Fruit fly (Drosophila melanogaster) whole organism, embryonic: Measurements from ENCODE around the gene Vha100-2.

ENCODE experiments used
- Ada2b ChIP-seq: fragments of 200-800 bp; sonication (Bioruptor generic); IDR thresholded peaks from 2 replicates; pipeline ENCODE4 v1.3.6; 2022; ENCODE audit warnings: missing biosample characterization, missing genetic modification characterization
- Adf1 ChIP-seq: fragments of 200-800 bp; sonication (Bioruptor generic); IDR thresholded peaks from 2 replicates; pipeline ENCODE4 v1.3.6; 2022; ENCODE audit warnings: missing biosample characterization, missing genetic modification characterization
- Bdp1 ChIP-seq: fragments of 200-800 bp; sonication (Bioruptor generic); optimal IDR thresholded peaks from 3 replicates; lab custom pipeline; 2016; ENCODE audit warnings: missing biosample characterization, missing genetic modification characterization
- CG10147 ChIP-seq: fragments of 200-800 bp; sonication (Bioruptor generic); optimal IDR thresholded peaks from 2 replicates; lab custom pipeline; 2019; ENCODE audit warnings: missing biosample characterization, mild to moderate bottlenecking, missing genetic modification characterization, moderate library complexity
- CG10274 ChIP-seq: fragments of 200-800 bp; sonication (Bioruptor generic); optimal IDR thresholded peaks from 3 replicates; lab custom pipeline; 2017; ENCODE audit warnings: missing biosample characterization, mild to moderate bottlenecking, missing genetic modification characterization
- CG1233 ChIP-seq: fragments of 200-800 bp; sonication (Bioruptor generic); optimal IDR thresholded peaks from 4 replicates; lab custom pipeline; 2018; ENCODE audit warnings: missing biosample characterization, mild to moderate bottlenecking, missing genetic modification characterization
- CG15073 ChIP-seq: fragments of 200-800 bp; sonication (Bioruptor generic); optimal IDR thresholded peaks from 2 replicates; lab custom pipeline; 2016; ENCODE audit warnings: missing biosample characterization, missing genetic modification characterization
- CG17568 ChIP-seq: fragments of 200-800 bp; sonication (Bioruptor generic); optimal IDR thresholded peaks from 2 replicates; lab custom pipeline; 2018; ENCODE audit warnings: missing biosample characterization, mild to moderate bottlenecking, missing genetic modification characterization, moderate library complexity
- CG18599 ChIP-seq: fragments of 200-800 bp; sonication (Bioruptor generic); optimal IDR thresholded peaks from 3 replicates; lab custom pipeline; 2017; ENCODE audit warnings: missing biosample characterization, missing genetic modification characterization, mild to moderate bottlenecking, moderate library complexity, missing genetic modification reagents
- CG2116 ChIP-seq: fragments of 200-800 bp; sonication (Bioruptor generic); optimal IDR thresholded peaks from 3 replicates; lab custom pipeline; 2018; ENCODE audit warnings: missing biosample characterization, mild to moderate bottlenecking, missing genetic modification characterization
- CG2202 ChIP-seq: fragments of 200-800 bp; sonication (Bioruptor generic); optimal IDR thresholded peaks from 2 replicates; lab custom pipeline; 2018; ENCODE audit warnings: missing biosample characterization, mild to moderate bottlenecking, missing genetic modification characterization
- CG31365 ChIP-seq: fragments of 200-800 bp; sonication (Bioruptor generic); optimal IDR thresholded peaks from 2 replicates; lab custom pipeline; 2018; ENCODE audit warnings: missing biosample characterization, mild to moderate bottlenecking, missing genetic modification characterization
- CG32532 ChIP-seq: fragments of 200-800 bp; sonication (Bioruptor generic); IDR thresholded peaks from 2 replicates; pipeline ENCODE4 v1.3.6; 2022; ENCODE audit warnings: missing biosample characterization, missing genetic modification characterization
- CG4328 ChIP-seq: fragments of 200-800 bp; sonication (Bioruptor generic); optimal IDR thresholded peaks from 3 replicates; lab custom pipeline; 2017; ENCODE audit warnings: missing biosample characterization, missing genetic modification reagents, missing genetic modification characterization
- CG6272 ChIP-seq: fragments of 200-800 bp; sonication (Bioruptor generic); IDR thresholded peaks from 2 replicates; pipeline ENCODE4 v1.3.6; 2022; ENCODE audit warnings: missing biosample characterization, missing genetic modification characterization
- CG6854 ChIP-seq: fragments of 200-800 bp; sonication (Bioruptor generic); optimal IDR thresholded peaks from 3 replicates; lab custom pipeline; 2017; ENCODE audit warnings: missing biosample characterization, mild to moderate bottlenecking, missing genetic modification characterization
- CG7963 ChIP-seq: fragments of 200-800 bp; sonication (Bioruptor generic); IDR thresholded peaks from 3 replicates; pipeline ENCODE4 v1.3.6; 2022; ENCODE audit warnings: missing biosample characterization, missing genetic modification characterization; ENCODE audit not compliant: partially characterized antibody
- CG9437 ChIP-seq: fragments of 200-800 bp; sonication (Bioruptor generic); optimal IDR thresholded peaks from 2 replicates; lab custom pipeline; 2018; ENCODE audit warnings: missing biosample characterization, mild to moderate bottlenecking, missing genetic modification characterization
- CG9797 ChIP-seq: fragments of 200-800 bp; sonication (Bioruptor generic); optimal IDR thresholded peaks from 3 replicates; lab custom pipeline; 2018; ENCODE audit warnings: missing biosample characterization, mild to moderate bottlenecking, missing genetic modification characterization
- CG9817 ChIP-seq: fragments of 200-800 bp; sonication (Bioruptor generic); optimal IDR thresholded peaks from 2 replicates; lab custom pipeline; 2018; ENCODE audit warnings: missing biosample characterization, mild to moderate bottlenecking, missing genetic modification characterization, moderate library complexity
- Elba2 ChIP-seq: fragments of 200-800 bp; sonication (Bioruptor generic); optimal IDR thresholded peaks from 3 replicates; lab custom pipeline; 2016; ENCODE audit warnings: missing biosample characterization, missing genetic modification characterization
- Ets65A ChIP-seq: fragments of 200-800 bp; sonication (Bioruptor generic); peaks from one replicate; lab custom pipeline; 2016; ENCODE audit warnings: missing biosample characterization, missing genetic modification characterization
- HLHmδ ChIP-seq: fragments of 200-800 bp; sonication (Bioruptor generic); optimal IDR thresholded peaks from 2 replicates; lab custom pipeline; 2018; ENCODE audit warnings: missing biosample characterization, mild to moderate bottlenecking, missing genetic modification characterization, moderate library complexity
- Hand ChIP-seq: fragments of 200-800 bp; sonication (Bioruptor generic); optimal IDR thresholded peaks from 2 replicates; lab custom pipeline; 2017; ENCODE audit warnings: mild to moderate bottlenecking, missing biosample characterization, missing genetic modification reagents, missing genetic modification characterization
- Mrtf ChIP-seq: fragments of 200-800 bp; sonication (Bioruptor generic); IDR thresholded peaks from 3 replicates; pipeline ENCODE4 v1.3.6; 2022; ENCODE audit warnings: missing biosample characterization, missing genetic modification characterization
- Myb ChIP-seq: fragments of 200-800 bp; sonication (Bioruptor generic); optimal IDR thresholded peaks from 2 replicates; lab custom pipeline; 2016; ENCODE audit warnings: missing biosample characterization, missing genetic modification characterization
- NC2α ChIP-seq: fragments of 200-800 bp; sonication (Bioruptor generic); optimal IDR thresholded peaks from 2 replicates; lab custom pipeline; 2016; ENCODE audit warnings: missing biosample characterization, missing genetic modification characterization
- Optix ChIP-seq: fragments of 200-800 bp; sonication (Bioruptor generic); IDR thresholded peaks from 3 replicates; pipeline ENCODE4 v1.3.6; 2022; ENCODE audit warnings: missing biosample characterization, missing genetic modification characterization
- Poxn ChIP-seq: fragments of 200-800 bp; sonication (Bioruptor generic); IDR thresholded peaks from 2 replicates; pipeline ENCODE4 v1.3.6; 2022; ENCODE audit warnings: missing biosample characterization, missing genetic modification characterization
- Rfx ChIP-seq: fragments of 200-800 bp; sonication (Bioruptor generic); IDR thresholded peaks from 2 replicates; pipeline ENCODE4 v1.3.6; 2022; ENCODE audit warnings: missing biosample characterization, missing genetic modification characterization
- bigmax ChIP-seq: fragments of 200-800 bp; sonication (Bioruptor generic); optimal IDR thresholded peaks from 2 replicates; lab custom pipeline; 2018; ENCODE audit warnings: missing biosample characterization, mild to moderate bottlenecking, missing genetic modification characterization
- crc ChIP-seq: fragments of 200-800 bp; sonication (Bioruptor generic); optimal IDR thresholded peaks from 2 replicates; lab custom pipeline; 2016; ENCODE audit warnings: missing biosample characterization, missing genetic modification characterization
- crol ChIP-seq: fragments of 200-800 bp; sonication (Bioruptor generic); IDR thresholded peaks from 2 replicates; pipeline ENCODE4 v1.3.6; 2022; ENCODE audit warnings: missing biosample characterization, missing genetic modification characterization
- esg ChIP-seq: fragments of 200-800 bp; sonication (Bioruptor generic); conservative IDR thresholded peaks from 2 replicates; pipeline ENCODE4 v1.3.6; 2022; ENCODE audit warnings: missing biosample characterization, missing genetic modification characterization
- gsb ChIP-seq: fragments of 200-800 bp; sonication (Bioruptor generic); IDR thresholded peaks from 2 replicates; pipeline ENCODE4 v1.3.6; 2022; ENCODE audit warnings: missing biosample characterization, missing genetic modification characterization
- lilli ChIP-seq: fragments of 200-800 bp; sonication (Bioruptor generic); optimal IDR thresholded peaks from 3 replicates; lab custom pipeline; 2016; ENCODE audit warnings: missing biosample characterization, missing genetic modification characterization
- pita ChIP-seq: fragments of 200-800 bp; sonication (Bioruptor generic); optimal IDR thresholded peaks from 2 replicates; lab custom pipeline; 2017; ENCODE audit warnings: missing biosample characterization, mild to moderate bottlenecking, missing genetic modification characterization
- prd ChIP-seq, 3 experiments: fragments of >200 bp in 2 of 3; fragments of 200-800 bp in 1 of 3; sonication (Bioruptor generic) in 1 of 3; optimal IDR thresholded peaks in 2 of 3; IDR thresholded peaks in 1 of 3; 2 replicates in 2 of 3; 3 replicates in 1 of 3; pipeline versions ENCODE4 v1.3.6 to Lab custom; 2017 to 2022; ENCODE audit warnings: missing biosample characterization in 1 of 3, missing genetic modification characterization in 1 of 3
- salm ChIP-seq: fragments of 200-800 bp; sonication (Bioruptor generic); optimal IDR thresholded peaks from 2 replicates; lab custom pipeline; 2018; ENCODE audit warnings: missing biosample characterization, mild to moderate bottlenecking, missing genetic modification characterization
- schlank ChIP-seq: fragments of 200-800 bp; sonication (Bioruptor generic); optimal IDR thresholded peaks from 2 replicates; lab custom pipeline; 2018; ENCODE audit warnings: missing biosample characterization, mild to moderate bottlenecking, missing genetic modification characterization
- sd ChIP-seq: fragments of 200-800 bp; sonication (Bioruptor generic); optimal IDR thresholded peaks from 3 replicates; lab custom pipeline; 2018; ENCODE audit warnings: missing biosample characterization, mild to moderate bottlenecking, missing genetic modification characterization, moderate library complexity
- seq ChIP-seq: fragments of 200-800 bp; sonication (Bioruptor generic); IDR thresholded peaks from 2 replicates; pipeline ENCODE4 v1.3.6; 2022; ENCODE audit warnings: missing biosample characterization, missing genetic modification characterization
- slp2 ChIP-seq: fragments of 200-800 bp; sonication (Bioruptor generic); optimal IDR thresholded peaks from 2 replicates; lab custom pipeline; 2016; ENCODE audit warnings: missing biosample characterization, missing genetic modification characterization
- sob ChIP-seq: fragments of 200-800 bp; sonication (Bioruptor generic); IDR thresholded peaks from 2 replicates; pipeline ENCODE4 v1.3.6; 2022; ENCODE audit warnings: missing biosample characterization, missing genetic modification characterization
- tap ChIP-seq: fragments of 200-800 bp; optimal IDR thresholded peaks from 3 replicates; lab custom pipeline; 2019; ENCODE audit warnings: missing biosample characterization, mild to moderate bottlenecking, missing genetic modification characterization, moderate library complexity
- tll ChIP-seq, 2 experiments: fragments of 200-800 bp in 1 of 2; fragments of >200 bp in 1 of 2; sonication (Bioruptor generic) in 1 of 2; optimal IDR thresholded peaks; 2 replicates each; lab custom pipeline; 2017 to 2019; ENCODE audit warnings: missing biosample characterization in 2 of 2, missing genetic modification characterization in 2 of 2, mild to moderate bottlenecking in 1 of 2, moderate library complexity in 1 of 2
- ttk ChIP-seq: fragments of 200-800 bp; sonication (Bioruptor generic); IDR thresholded peaks from 2 replicates; pipeline ENCODE4 v2.1.2; 2022; ENCODE audit warnings: missing biosample characterization, missing genetic modification characterization
- twi ChIP-seq: fragments of 200-800 bp; optimal IDR thresholded peaks from 2 replicates; lab custom pipeline; 2019; ENCODE audit warnings: missing biosample characterization, mild to moderate bottlenecking, missing genetic modification characterization, moderate library complexity
- wek ChIP-seq: fragments of 200-800 bp; sonication (Bioruptor generic); optimal IDR thresholded peaks from 3 replicates; lab custom pipeline; 2018; ENCODE audit warnings: missing biosample characterization, mild to moderate bottlenecking, missing genetic modification characterization, moderate library complexity

Gene Vha100-2

dm6 chr3R:18398954-18399697, at the start of gene Vha100-2:
Gene Vha100-2 (minus strand): TSS chr3R:18399169.
- peak; percentile 3 for TF ChIP-seq CG6854 (GFP tag; lab: Kevin White, UChicago)
- TF ChIP-seq sob (GFP tag; lab: Robert Waterston, UW), result peak; percentile 43
- TF ChIP-seq CG31365 (tag; lab: Kevin White, UChicago), result no peak
- peak; percentile 80 for TF ChIP-seq CG32532 (GFP tag; lab: Robert Waterston, UW)
- no peak for TF ChIP-seq CG1233 (GFP tag; lab: Kevin White, UChicago)
- TF ChIP-seq schlank (tag; lab: Kevin White, UChicago), result no peak
- peak; percentile 68; the same call in 1 of the 2 replicates for TF ChIP-seq Adf1 (GFP tag; lab: Robert Waterston, UW)
- peak; percentile 50 for TF ChIP-seq CG4328 (GFP tag; lab: Kevin White, UChicago)
- no peak for TF ChIP-seq HLHmδ
- peak; percentile 20 for TF ChIP-seq CG2116 (GFP tag; lab: Kevin White, UChicago)
- peak; percentile 38 for TF ChIP-seq CG18599
- peak; percentile 14 for TF ChIP-seq CG9437 (GFP tag; lab: Kevin White, UChicago)
- TF ChIP-seq Mrtf (GFP tag; lab: Robert Waterston, UW), result no peak
- TF ChIP-seq Myb (GFP tag; lab: Kevin White, UChicago), result peak; percentile 97
- TF ChIP-seq crol (GFP tag; lab: Robert Waterston, UW), result 0 out of 2 replicates have a peak, but pooled peaks have one; percentile 1
- no peak for TF ChIP-seq pita
- TF ChIP-seq sd (tag; lab: Kevin White, UChicago), result peak; percentile 81
- TF ChIP-seq gsb (GFP tag; lab: Robert Waterston, UW), result 0 out of 2 replicates have a peak, but pooled peaks have one; percentile 36
- TF ChIP-seq slp2 (GFP tag; lab: Kevin White, UChicago), result peak; percentile 8
- no peak for TF ChIP-seq Ets65A (GFP tag; lab: Kevin White, UChicago)
- no peak for TF ChIP-seq lilli (GFP tag; lab: Kevin White, UChicago)
- TF ChIP-seq bigmax (GFP tag; lab: Kevin White, UChicago), result peak; percentile 3
- no peak for TF ChIP-seq CG10274 (GFP tag; lab: Kevin White, UChicago)
- no peak for TF ChIP-seq crc (GFP tag; lab: Kevin White, UChicago)
- no peak for TF ChIP-seq salm (tag; lab: Kevin White, UChicago)
- no peak for TF ChIP-seq Elba2 (GFP tag; lab: Kevin White, UChicago)
- no peak for TF ChIP-seq CG15073
- no peak for TF ChIP-seq CG10147 (GFP tag; lab: Kevin White, UChicago)
- TF ChIP-seq wek (GFP tag; lab: Kevin White, UChicago), result peak; percentile 91
- TF ChIP-seq CG2202 (tag; lab: Kevin White, UChicago), result no peak
- TF ChIP-seq CG9817 (tag; lab: Kevin White, UChicago), result no peak
- peak in 1 of 2 experiments; percentile 4 for TF ChIP-seq tll (GFP tag; optimal IDR thresholded peaks at IDR 0.05; lab: Kevin White, UChicago)
- no peak for TF ChIP-seq twi (tag; lab: Kevin White, UChicago)
- TF ChIP-seq Bdp1 (GFP tag; lab: Kevin White, UChicago), result no peak
- TF ChIP-seq ttk (GFP tag; lab: Robert Waterston, UW), result no peak
- no peak for TF ChIP-seq Poxn
- TF ChIP-seq CG6272 (GFP tag; lab: Robert Waterston, UW), result no peak; the same call in 1 of the 2 replicates
- no peak for TF ChIP-seq esg (GFP tag; lab: Robert Waterston, UW)
- TF ChIP-seq seq, result peak; percentile 40; the same call in 1 of the 2 replicates
- 0 out of 3 replicates have a peak, but pooled peaks have one; percentile 5 for TF ChIP-seq Optix
- peak; percentile 90 for TF ChIP-seq CG9797
- no peak for TF ChIP-seq tap (tag; lab: Kevin White, UChicago)
- TF ChIP-seq CG7963, result 0 out of 3 replicates have a peak, but pooled peaks have one; percentile 33
- TF ChIP-seq Rfx, result peak; percentile 64
- TF ChIP-seq Hand (GFP tag; lab: Kevin White, UChicago), result peak; percentile 35
- TF ChIP-seq Ada2b (GFP tag; lab: Robert Waterston, UW), result no peak
- no peak for TF ChIP-seq NC2α (GFP tag; lab: Kevin White, UChicago)
- TF ChIP-seq CG17568, result no peak
- TF ChIP-seq prd (optimal IDR thresholded peaks at IDR 0.05; lab: Kevin White, UChicago), result no peak
- peak; percentile 59 for TF ChIP-seq prd (GFP tag; IDR thresholded peaks at IDR 0.05; lab: Robert Waterston, UW)
